Worm (Caenorhabditis elegans): ENCODE measurements around the gene fbxb-92.

DNA sequence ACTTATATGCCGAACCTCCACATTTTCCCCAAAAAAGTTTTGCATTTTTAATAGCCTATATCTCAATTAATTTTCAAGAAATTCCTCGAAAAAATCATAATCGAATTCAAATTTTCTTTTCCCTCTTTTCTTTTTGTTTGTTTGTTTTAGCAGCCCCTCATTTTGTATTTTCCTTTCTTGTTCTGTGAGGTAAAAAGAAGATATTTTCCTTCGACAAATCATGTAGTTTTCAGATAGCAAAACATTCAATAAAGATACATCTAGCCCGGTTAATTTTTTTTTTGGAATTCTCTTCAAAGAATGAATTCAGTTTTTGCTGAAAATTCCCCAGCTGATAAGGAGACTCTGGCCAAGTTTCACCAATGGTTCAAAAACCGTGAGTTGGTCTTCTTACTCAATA is 28.4 kb upstream of the fbxb-92 start, which contains the start of gene T24E12.3:
- TF ChIP-seq fos-1 (tag; optimal IDR thresholded peaks at IDR 0.05) (no peak), ama-1 (optimal IDR thresholded peaks at IDR 0.05) (no peak), pha-4 (tag; optimal IDR thresholded peaks at IDR 0.05) (no peak), daf-12 (tag; optimal IDR thresholded peaks at IDR 0.05) (no peak), nhr-11 (tag; optimal IDR thresholded peaks at IDR 0.05) (no peak), tbx-2 (tag; optimal IDR thresholded peaks at IDR 0.05) (no peak), unc-62 (GFP tag; optimal IDR thresholded peaks at IDR 0.05) (no peak), zag-1 (tag; optimal IDR thresholded peaks at IDR 0.05) (no peak), nhr-76 (tag; optimal IDR thresholded peaks at IDR 0.05) (no peak), jun-1 (tag; optimal IDR thresholded peaks at IDR 0.05) (no peak), elt-2 (tag; optimal IDR thresholded peaks at IDR 0.05) (no peak), elt-3 (tag; optimal IDR thresholded peaks at IDR 0.05) (no peak), ztf-4 (tag; optimal IDR thresholded peaks at IDR 0.05) (no peak)
